Fruit fly (Drosophila melanogaster) whole organism, embryonic: ENCODE measurements around the gene Sfp33A4.

Source experiments
- Abd-B ChIP-seq: fragments of 200-800 bp; sonication (Bioruptor generic); optimal IDR thresholded peaks from 2 replicates; lab custom pipeline; 2018; ENCODE audit warnings: missing biosample characterization, mild to moderate bottlenecking, missing genetic modification characterization, moderate library complexity
- Adf1 ChIP-seq: fragments of 200-800 bp; sonication (Bioruptor generic); IDR thresholded peaks from 2 replicates; pipeline ENCODE4 v1.3.6; 2022; ENCODE audit warnings: missing biosample characterization, missing genetic modification characterization
- Atf3 ChIP-seq: fragments of 200-800 bp; sonication (Bioruptor generic); optimal IDR thresholded peaks from 3 replicates; lab custom pipeline; 2016; ENCODE audit warnings: missing biosample characterization, missing genetic modification characterization
- CG10654 ChIP-seq: fragments of 200-800 bp; sonication (Bioruptor generic); optimal IDR thresholded peaks from 2 replicates; lab custom pipeline; 2016; ENCODE audit warnings: missing biosample characterization, missing genetic modification characterization
- CG12769 ChIP-seq: fragments of 200-800 bp; sonication (Bioruptor generic); optimal IDR thresholded peaks from 2 replicates; lab custom pipeline; 2019; ENCODE audit warnings: missing biosample characterization, mild to moderate bottlenecking, missing genetic modification characterization, moderate library complexity
- CG15601 ChIP-seq: fragments of 200-800 bp; sonication (Bioruptor generic); optimal IDR thresholded peaks from 3 replicates; lab custom pipeline; 2019; ENCODE audit warnings: missing biosample characterization, mild to moderate bottlenecking, missing genetic modification characterization, moderate library complexity
- CG17385 ChIP-seq: fragments of 200-800 bp; sonication (Bioruptor generic); optimal IDR thresholded peaks from 3 replicates; lab custom pipeline; 2018; ENCODE audit warnings: missing biosample characterization, mild to moderate bottlenecking, missing genetic modification characterization
- CG18262 ChIP-seq: fragments of 200-800 bp; optimal IDR thresholded peaks from 3 replicates; lab custom pipeline; 2019; ENCODE audit warnings: missing biosample characterization, mild to moderate bottlenecking, missing genetic modification characterization, moderate library complexity
- CG2712 ChIP-seq: fragments of 200-800 bp; optimal IDR thresholded peaks from 3 replicates; lab custom pipeline; 2019; ENCODE audit warnings: missing biosample characterization, mild to moderate bottlenecking, missing genetic modification characterization, moderate library complexity
- CG30403 ChIP-seq: fragments of 200-800 bp; sonication (Bioruptor generic); optimal IDR thresholded peaks from 3 replicates; lab custom pipeline; 2016; ENCODE audit warnings: missing biosample characterization, missing genetic modification characterization
- CG3065 ChIP-seq: fragments of 200-800 bp; sonication (Bioruptor generic); optimal IDR thresholded peaks from 2 replicates; lab custom pipeline; 2016; ENCODE audit warnings: missing biosample characterization, missing genetic modification characterization
- CG6272 ChIP-seq: fragments of 200-800 bp; sonication (Bioruptor generic); IDR thresholded peaks from 2 replicates; pipeline ENCODE4 v1.3.6; 2022; ENCODE audit warnings: missing biosample characterization, missing genetic modification characterization
- CG7786 ChIP-seq: fragments of 200-800 bp; sonication (Bioruptor generic); optimal IDR thresholded peaks from 2 replicates; lab custom pipeline; 2016; ENCODE audit warnings: missing biosample characterization, missing genetic modification characterization
- CG8388 ChIP-seq: fragments of 200-800 bp; sonication (Bioruptor generic); optimal IDR thresholded peaks from 2 replicates; lab custom pipeline; 2019; ENCODE audit warnings: missing biosample characterization, mild to moderate bottlenecking, missing genetic modification characterization, moderate library complexity
- D ChIP-seq, 2 experiments: fragments of 200-800 bp in 1 of 2; fragments of >200 bp in 1 of 2; sonication (Bioruptor generic) in 1 of 2; optimal IDR thresholded peaks; 2 replicates in 1 of 2; 3 replicates in 1 of 2; lab custom pipeline; 2017; ENCODE audit warnings: mild to moderate bottlenecking in 1 of 2, missing biosample characterization in 1 of 2, missing genetic modification characterization in 1 of 2, missing genetic modification reagents in 1 of 2
- D19B ChIP-seq: fragments of 200-800 bp; sonication (Bioruptor generic); optimal IDR thresholded peaks from 2 replicates; lab custom pipeline; 2017; ENCODE audit warnings: missing biosample characterization, mild to moderate bottlenecking, missing genetic modification characterization
- Deaf1 ChIP-seq: fragments of 200-800 bp; optimal IDR thresholded peaks from 3 replicates; lab custom pipeline; 2019; ENCODE audit warnings: missing biosample characterization, mild to moderate bottlenecking, missing genetic modification characterization, moderate library complexity
- Fer2 ChIP-seq: fragments of 200-800 bp; sonication (Bioruptor generic); optimal IDR thresholded peaks from 2 replicates; lab custom pipeline; 2018; ENCODE audit warnings: missing biosample characterization, mild to moderate bottlenecking, missing genetic modification characterization, moderate library complexity
- Hey ChIP-seq: fragments of 200-800 bp; sonication (Bioruptor generic); optimal IDR thresholded peaks from 3 replicates; lab custom pipeline; 2018; ENCODE audit warnings: missing biosample characterization, mild to moderate bottlenecking, missing genetic modification characterization
- Lim3 ChIP-seq: fragments of 200-800 bp; sonication (Bioruptor generic); IDR thresholded peaks from 2 replicates; pipeline ENCODE4 v1.3.6; 2022; ENCODE audit warnings: missing biosample characterization, missing genetic modification characterization
- MBD-R2 ChIP-seq: fragments of 200-800 bp; sonication (Bioruptor generic); IDR thresholded peaks from 2 replicates; pipeline ENCODE4 v1.3.6; 2022; ENCODE audit warnings: missing biosample characterization, missing genetic modification characterization
- Meics ChIP-seq: fragments of 200-800 bp; sonication (Bioruptor generic); optimal IDR thresholded peaks from 2 replicates; lab custom pipeline; 2017; ENCODE audit warnings: missing biosample characterization, mild to moderate bottlenecking, missing genetic modification characterization
- Nf-YA ChIP-seq: fragments of 200-800 bp; sonication (Bioruptor generic); IDR thresholded peaks from 2 replicates; pipeline ENCODE4 v1.3.6; 2022; ENCODE audit warnings: missing biosample characterization, missing genetic modification characterization
- Sin3A ChIP-seq: fragments of >200 bp; optimal IDR thresholded peaks from 2 replicates; lab custom pipeline; 2018
- Sox100B ChIP-seq: fragments of 200-800 bp; sonication (Bioruptor generic); optimal IDR thresholded peaks from 3 replicates; lab custom pipeline; 2018; ENCODE audit warnings: missing biosample characterization, mild to moderate bottlenecking, missing genetic modification characterization
- Tbp ChIP-seq: fragments of >200 bp; optimal IDR thresholded peaks from 2 replicates; lab custom pipeline; 2018; ENCODE audit warnings: missing biosample characterization, missing genetic modification characterization
- bcd ChIP-seq: fragments of 200-800 bp; sonication (Bioruptor generic); optimal IDR thresholded peaks from 2 replicates; lab custom pipeline; 2017; ENCODE audit warnings: missing biosample characterization, mild to moderate bottlenecking, missing genetic modification characterization
- btn ChIP-seq: fragments of 200-800 bp; sonication (Bioruptor generic); optimal IDR thresholded peaks from 2 replicates; lab custom pipeline; 2016; ENCODE audit warnings: missing biosample characterization, missing genetic modification characterization
- chinmo ChIP-seq: fragments of 200-800 bp; sonication (Bioruptor generic); IDR thresholded peaks from 4 replicates; pipeline ENCODE4 v1.3.6; 2022; ENCODE audit warnings: missing biosample characterization, missing genetic modification characterization; ENCODE audit not compliant: partially characterized antibody
- croc ChIP-seq: fragments of 200-800 bp; sonication (Bioruptor generic); conservative IDR thresholded peaks from 3 replicates; pipeline ENCODE4 v1.3.6; 2022; ENCODE audit warnings: missing biosample characterization, missing genetic modification characterization
- crol ChIP-seq: fragments of 200-800 bp; sonication (Bioruptor generic); IDR thresholded peaks from 2 replicates; pipeline ENCODE4 v1.3.6; 2022; ENCODE audit warnings: missing biosample characterization, missing genetic modification characterization
- gce ChIP-seq: fragments of 200-800 bp; sonication (Bioruptor generic); IDR thresholded peaks from 3 replicates; pipeline ENCODE4 v1.3.6; 2022; ENCODE audit warnings: missing biosample characterization, missing genetic modification characterization
- gsb-n ChIP-seq: fragments of 200-800 bp; sonication (Bioruptor generic); optimal IDR thresholded peaks from 3 replicates; lab custom pipeline; 2018; ENCODE audit warnings: missing biosample characterization, mild to moderate bottlenecking, missing genetic modification characterization
- hb ChIP-seq: fragments of 200-800 bp; sonication (Bioruptor generic); IDR thresholded peaks from 3 replicates; pipeline ENCODE4 v1.3.6; 2022; ENCODE audit warnings: missing biosample characterization, missing genetic modification characterization; ENCODE audit not compliant: partially characterized antibody
- lab ChIP-seq: fragments of 200-800 bp; sonication (Bioruptor generic); optimal IDR thresholded peaks from 3 replicates; lab custom pipeline; 2017; ENCODE audit warnings: missing biosample characterization, missing genetic modification characterization, mild to moderate bottlenecking, moderate library complexity, missing genetic modification reagents
- lilli ChIP-seq: fragments of 200-800 bp; sonication (Bioruptor generic); optimal IDR thresholded peaks from 3 replicates; lab custom pipeline; 2016; ENCODE audit warnings: missing biosample characterization, missing genetic modification characterization
- nom ChIP-seq: fragments of 200-800 bp; sonication (Bioruptor generic); optimal IDR thresholded peaks from 2 replicates; lab custom pipeline; 2017; ENCODE audit warnings: missing biosample characterization, missing genetic modification characterization, mild to moderate bottlenecking, moderate library complexity, missing genetic modification reagents
- otp ChIP-seq: fragments of 200-800 bp; sonication (Bioruptor generic); IDR thresholded peaks from 3 replicates; pipeline ENCODE4, ENCODE4 v1.3.6; 2022; ENCODE audit warnings: missing biosample characterization, missing genetic modification characterization
- pnt ChIP-seq: fragments of 200-800 bp; sonication (Bioruptor generic); optimal IDR thresholded peaks from 3 replicates; lab custom pipeline; 2016; ENCODE audit warnings: missing biosample characterization, missing genetic modification characterization
- row ChIP-seq: fragments of 200-800 bp; sonication (Bioruptor generic); IDR thresholded peaks from 3 replicates; pipeline ENCODE4 v1.3.6; 2022; ENCODE audit warnings: missing biosample characterization, missing genetic modification characterization
- sens ChIP-seq: fragments of 200-800 bp; sonication (Bioruptor generic); peaks from one replicate; lab custom pipeline; 2016; ENCODE audit warnings: missing biosample characterization, missing genetic modification characterization
- sna ChIP-seq: fragments of 200-800 bp; sonication (Bioruptor generic); IDR thresholded peaks from 2 replicates; pipeline ENCODE4 v1.3.6; 2022; ENCODE audit warnings: missing biosample characterization, missing genetic modification characterization; ENCODE audit not compliant: partially characterized antibody
- tio ChIP-seq: fragments of 200-800 bp; sonication (Bioruptor generic); optimal IDR thresholded peaks from 2 replicates; lab custom pipeline; 2017; ENCODE audit warnings: missing biosample characterization, missing genetic modification characterization, inconsistent platforms
- toy ChIP-seq: fragments of 200-800 bp; sonication (Bioruptor generic); IDR thresholded peaks from 2 replicates; pipeline ENCODE4 v1.3.6; 2022; ENCODE audit warnings: missing biosample characterization, missing genetic modification characterization
- vvl ChIP-seq: fragments of 200-800 bp; sonication (Bioruptor generic); IDR thresholded peaks from 2 replicates; pipeline ENCODE4 v1.3.6; 2022; ENCODE audit warnings: missing biosample characterization, missing genetic modification characterization
- zfh2 ChIP-seq: fragments of 200-800 bp; sonication (Bioruptor generic); optimal IDR thresholded peaks from 2 replicates; lab custom pipeline; 2016; ENCODE audit warnings: missing biosample characterization, missing genetic modification characterization

The Sfp33A4 gene

dm6 chr2L:11808702-11809583 is 28.1 kb upstream of the Sfp33A4 start, which contains the start of gene crol (continued):
- TF ChIP-seq croc (GFP tag; lab: Robert Waterston, UW) = no peak
- no peak for TF ChIP-seq CG18262
- TF ChIP-seq CG2712 (tag; lab: Kevin White, UChicago) = peak; percentile 51
- peak; percentile 32 for TF ChIP-seq CG15601 (tag; lab: Kevin White, UChicago)
- no peak for TF ChIP-seq Atf3
- TF ChIP-seq Nf-YA = no peak
- TF ChIP-seq CG6272 (GFP tag; lab: Robert Waterston, UW) = no peak
- no peak for TF ChIP-seq toy (GFP tag; lab: Robert Waterston, UW)
- TF ChIP-seq Deaf1 = peak; percentile 93
- no peak for TF ChIP-seq Sox100B (GFP tag; lab: Kevin White, UChicago)
- TF ChIP-seq CG12769 = peak; percentile 94
- no peak for TF ChIP-seq pnt (GFP tag; lab: Kevin White, UChicago)
- TF ChIP-seq Abd-B (GFP tag; lab: Kevin White, UChicago) = no peak
- no peak for TF ChIP-seq CG8388 (GFP tag; lab: Kevin White, UChicago)
- no peak for TF ChIP-seq btn (GFP tag; lab: Kevin White, UChicago)
- TF ChIP-seq Tbp (GFP tag; lab: Kevin White, UChicago) = no peak
- peak; percentile 63 for TF ChIP-seq Sin3A (lab: Kevin White, UChicago)
- no peak for TF ChIP-seq CG7786 (GFP tag; lab: Kevin White, UChicago)

dm6 chr2L:11809823-11810222 is 27.2 kb upstream of the Sfp33A4 start:
- TF ChIP-seq tio (GFP tag; lab: Kevin White, UChicago) = no peak
- TF ChIP-seq lilli (GFP tag; lab: Kevin White, UChicago) = no peak
- no peak for TF ChIP-seq CG3065
- no peak for TF ChIP-seq Fer2 (tag; lab: Kevin White, UChicago)
- TF ChIP-seq bcd = no peak
- TF ChIP-seq CG10654 (GFP tag; lab: Kevin White, UChicago) = no peak
- no peak for TF ChIP-seq vvl (GFP tag; lab: Robert Waterston, UW)
- TF ChIP-seq CG30403 = no peak
- no peak for TF ChIP-seq nom (GFP tag; lab: Kevin White, UChicago)
- no peak for TF ChIP-seq gsb-n
- no peak for TF ChIP-seq Hey (tag; lab: Kevin White, UChicago)

DNA sequence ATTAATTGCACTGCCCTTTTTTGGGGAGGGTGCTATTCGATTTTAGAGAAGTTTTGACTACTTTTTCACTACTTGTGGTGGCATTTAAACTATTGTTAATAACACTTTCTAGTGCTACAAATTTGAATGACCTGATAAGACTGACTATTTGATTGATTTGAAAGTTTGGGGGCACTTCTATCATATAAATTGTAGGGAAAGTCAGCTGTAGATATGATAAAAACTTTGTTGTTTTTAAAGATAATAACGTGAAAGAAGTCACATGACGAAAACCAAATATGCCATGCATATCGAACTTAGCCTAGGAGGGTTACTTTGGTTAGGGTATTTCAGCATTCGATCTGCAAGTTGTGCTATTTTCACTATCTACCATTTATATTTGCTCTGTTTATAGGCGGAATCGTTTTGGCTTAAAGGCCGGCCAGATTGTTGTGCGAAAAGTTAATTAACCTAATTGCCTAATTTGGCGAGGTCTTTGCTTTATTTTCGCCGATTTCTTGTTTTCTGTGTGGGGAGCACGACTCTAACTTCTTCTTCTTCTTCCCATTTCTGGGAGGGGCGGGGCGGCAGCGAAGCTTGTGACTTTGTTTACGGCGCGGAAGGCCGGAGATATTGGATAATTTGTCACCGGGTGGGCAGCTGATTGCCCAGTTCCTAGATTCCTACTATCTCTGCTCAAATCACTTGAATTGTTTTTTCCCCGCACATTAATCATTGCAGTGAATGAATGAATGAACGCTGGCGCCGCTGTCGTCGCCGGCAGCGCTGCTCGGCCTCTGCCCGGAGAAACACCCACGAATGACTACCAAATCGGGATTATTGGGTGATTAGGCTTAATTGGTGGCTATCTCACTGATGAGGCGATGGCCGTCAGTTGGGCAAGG is 24.0 kb upstream of the Sfp33A4 start:
- TF ChIP-seq D19B (peak; percentile 5), gce (GFP tag; lab: Robert Waterston, UW) (no peak), zfh2 (peak; percentile 1), otp (GFP tag; lab: Robert Waterston, UW) (no peak), lab (GFP tag; lab: Kevin White, UChicago) (peak; percentile 32), D (optimal IDR thresholded peaks at IDR 0.05; lab: Kevin White, UChicago) (peak; percentile 28), D (GFP tag; optimal IDR thresholded peaks at IDR 0.05; lab: Kevin White, UChicago) (no peak), MBD-R2 (GFP tag; lab: Robert Waterston, UW) (peak; percentile 43; the same call in 1 of the 2 replicates), crol (peak; percentile 85), row (0 out of 3 replicates have a peak, but pooled peaks have one; percentile 17), sens (GFP tag; lab: Kevin White, UChicago) (peak; percentile 57), Meics (GFP tag; lab: Kevin White, UChicago) (peak; percentile 11), chinmo (GFP tag; lab: Robert Waterston, UW) (0 out of 4 replicates have a peak, but pooled peaks have one; percentile 68), Adf1 (peak; percentile 98), Lim3 (GFP tag; lab: Robert Waterston, UW) (no peak), hb (GFP tag; lab: Robert Waterston, UW) (peak; percentile 50; the same call in 1 of the 3 replicates), sna (GFP tag; lab: Robert Waterston, UW) (0 out of 2 replicates have a peak, but pooled peaks have one; percentile 80), CG17385 (peak; percentile 93)
